Worm (Caenorhabditis elegans) whole organism, L4/young adult: ENCODE measurements around the gene bcl-11.

Source experiments
- W03F9.2 ChIP-seq: fragments of 150-350 bp; optimal IDR thresholded peaks from 2 replicates; lab custom pipeline; 2014; ENCODE audit warnings: missing biosample characterization, missing genetic modification characterization
- him-1 ChIP-seq: sonication (generic microtip); optimal IDR thresholded peaks from 2 replicates; lab custom pipeline; 2016; ENCODE audit warnings: missing genotype, missing genetic modification reagents, missing genetic modification characterization, missing compliant biosample characterization

- TF ChIP-seq W03F9.2 (tag; lab: Kevin White, UChicago) (no peak), him-1 (no peak)
Measured at ce11 chrV:6355412-6355811, 413 bp upstream of the bcl-11 start.
